Fruit fly (Drosophila melanogaster) whole organism: Measurements from ENCODE around the gene CG17560.

Experiments
- CG8478 ChIP-seq: fragments of >200 bp; optimal IDR thresholded peaks from 2 replicates; lab custom pipeline; 2018; ENCODE audit warnings: inconsistent platforms
- psq ChIP-seq: fragments of >200 bp; optimal IDR thresholded peaks from 2 replicates; lab custom pipeline; 2017
- usp ChIP-seq: fragments of >200 bp; optimal IDR thresholded peaks from 2 replicates; lab custom pipeline; 2017; ENCODE audit warnings: missing biosample characterization, missing genetic modification characterization, mixed read lengths

DNA sequence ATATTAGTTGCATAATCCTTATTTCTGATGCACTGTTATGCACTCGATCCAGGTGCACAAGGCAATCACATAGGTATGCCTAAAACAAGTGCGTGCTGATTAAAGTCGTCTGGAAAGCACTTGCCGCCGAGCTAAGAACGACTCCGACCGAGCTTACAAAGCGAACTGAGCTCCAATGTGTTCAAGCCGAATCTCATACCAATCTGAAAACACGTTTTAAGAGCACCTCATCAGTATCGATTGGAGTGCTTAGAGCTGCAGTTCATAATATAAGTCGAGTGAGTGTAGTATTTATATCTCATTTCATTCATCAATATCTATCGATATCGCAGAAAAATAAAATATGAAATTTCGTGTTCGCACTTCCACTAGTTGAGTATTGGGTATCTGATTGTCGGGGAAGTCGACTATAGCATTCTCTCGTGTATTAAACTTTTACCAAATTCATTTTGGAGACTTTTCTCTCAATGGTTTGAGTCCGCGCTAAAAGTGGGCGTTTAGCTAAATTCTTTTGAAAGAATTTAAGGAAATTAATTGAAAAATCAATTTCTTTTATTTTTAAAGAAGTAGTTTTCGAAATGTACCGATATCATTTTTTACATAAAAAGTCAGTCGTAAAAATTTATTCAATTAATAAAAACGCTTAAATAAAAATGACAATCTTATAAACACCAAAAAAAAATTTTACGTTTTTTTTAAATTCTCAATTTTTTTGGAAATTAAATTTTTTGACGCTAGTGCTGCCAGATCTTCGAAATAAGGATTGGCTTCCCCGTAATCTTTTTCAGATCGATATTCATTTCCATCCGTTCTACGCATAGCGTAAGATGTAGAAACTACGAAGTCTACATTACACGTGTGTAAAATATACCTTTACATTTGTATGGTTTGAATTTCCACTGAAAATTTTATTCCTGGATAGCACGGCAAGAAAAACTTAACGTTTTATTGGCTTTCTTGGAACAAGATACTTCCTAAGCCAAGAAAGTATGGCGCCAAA, 38.0 kb downstream of the CG17560 start, which contains the start of gene modSP:
- no peak for TF ChIP-seq CG8478
- TF ChIP-seq psq (lab: Kevin White, UChicago) = no peak
- no peak for TF ChIP-seq usp
